Worm (Caenorhabditis elegans) whole organism, young adult: ENCODE data around the gene srv-2.

Source experiments
- ZK185.1 ChIP-seq: sonication (generic microtip); optimal IDR thresholded peaks from 2 replicates; lab custom pipeline; 2016; ENCODE audit warnings: mild to moderate bottlenecking, missing genetic modification characterization, missing compliant biosample characterization; ENCODE audit not compliant: poor library complexity, severe bottlenecking
- ama-1 ChIP-seq, 3 experiments: fragments of 150-350 bp in 1 of 3; sonication (generic microtip) in 2 of 3; optimal IDR thresholded peaks; 2 replicates each; lab custom pipeline; 2014 to 2018; ENCODE audit warnings: missing biosample characterization in 2 of 3, missing genetic modification characterization in 2 of 3, missing genetic modification reagents in 2 of 3
- ceh-27 ChIP-seq: fragments of 200-800 bp; sonication (Bioruptor generic); optimal IDR thresholded peaks from 2 replicates; lab custom pipeline; 2018; ENCODE audit warnings: mild to moderate bottlenecking, missing genetic modification characterization, moderate library complexity, missing compliant biosample characterization
- ceh-91 ChIP-seq: fragments of 200-800 bp; sonication (Bioruptor generic); IDR thresholded peaks from 2 replicates; pipeline ENCODE4 v1.3.6; 2022; ENCODE audit warnings: missing genetic modification reagents, missing genetic modification characterization, missing compliant biosample characterization
- dpl-1 ChIP-seq: fragments of 150-350 bp; optimal IDR thresholded peaks from 2 replicates; lab custom pipeline; 2014; ENCODE audit warnings: missing biosample characterization, missing genetic modification reagents, missing genetic modification characterization
- nhr-27 ChIP-seq: fragments of 200-800 bp; sonication (Bioruptor generic); optimal IDR thresholded peaks from 2 replicates; lab custom pipeline; 2018; ENCODE audit warnings: mild to moderate bottlenecking, missing genetic modification characterization, moderate library complexity, missing compliant biosample characterization
- pha-4 ChIP-seq: fragments of 150-350 bp; sonication (generic microtip); optimal IDR thresholded peaks from 2 replicates; lab custom pipeline; 2014; ENCODE audit warnings: missing biosample characterization, missing genetic modification reagents, missing genetic modification characterization
- unc-62 ChIP-seq: fragments of 150-350 bp; optimal IDR thresholded peaks from 2 replicates; lab custom pipeline; 2014; ENCODE audit warnings: missing biosample characterization, missing genetic modification reagents, missing genetic modification characterization
- zim-3 ChIP-seq: sonication (generic microtip); optimal IDR thresholded peaks from 2 replicates; lab custom pipeline; 2017; ENCODE audit warnings: mild to moderate bottlenecking, missing genetic modification characterization, moderate library complexity, missing compliant biosample characterization
- ztf-3 ChIP-seq: fragments of 200-800 bp; sonication (Bioruptor generic); optimal IDR thresholded peaks from 2 replicates; lab custom pipeline; 2018; ENCODE audit warnings: mild to moderate bottlenecking, missing genetic modification characterization, missing compliant biosample characterization

- TF ChIP-seq ztf-3 (GFP tag; lab: Kevin White, UChicago) (no peak), ceh-27 (GFP tag; lab: Kevin White, UChicago) (no peak), ZK185.1 (no peak), nhr-27 (tag; lab: Kevin White, UChicago) (no peak), dpl-1 (no peak), zim-3 (tag; lab: Kevin White, UChicago) (no peak), ceh-91 (GFP tag; lab: Robert Waterston, UW) (no peak), unc-62 (no peak), ama-1 (optimal IDR thresholded peaks at IDR 0.05; lab: Kevin White, UChicago) (no peak), ama-1 (GFP tag; optimal IDR thresholded peaks at IDR 0.05; lab: Kevin White, UChicago) (no peak), pha-4 (tag; lab: Kevin White, UChicago) (no peak)
Observed at ce11 chrII:10558345-10558744, 43.7 kb downstream of the srv-2 start.
